Worm (Caenorhabditis elegans) whole organism, young adult: ENCODE data around the gene srx-42.

Experiments used
- F33H1.4 ChIP-seq: fragments of 200-800 bp; sonication (Bioruptor generic); IDR thresholded peaks from 2 replicates; pipeline ENCODE4 v1.3.6; 2022; ENCODE audit warnings: missing genetic modification reagents, missing genetic modification characterization, missing compliant biosample characterization
- ama-1 ChIP-seq, 3 experiments: fragments of 150-350 bp in 1 of 3; sonication (generic microtip) in 2 of 3; optimal IDR thresholded peaks; 2 replicates each; lab custom pipeline; 2014 to 2018; ENCODE audit warnings: missing biosample characterization in 2 of 3, missing genetic modification characterization in 2 of 3, missing genetic modification reagents in 2 of 3
- nfya-2 ChIP-seq: fragments of 200-800 bp; sonication (Bioruptor generic); IDR thresholded peaks from 2 replicates; pipeline ENCODE4 v1.3.6; 2022; ENCODE audit warnings: missing genetic modification reagents, missing genetic modification characterization, missing compliant biosample characterization
- nhr-90 ChIP-seq: sonication (generic microtip); optimal IDR thresholded peaks from 2 replicates; lab custom pipeline; 2016; ENCODE audit warnings: missing genotype, mild to moderate bottlenecking, missing genetic modification characterization, missing compliant biosample characterization
- sptf-2 ChIP-seq: fragments of 200-800 bp; sonication (Bioruptor generic); optimal IDR thresholded peaks from 2 replicates; lab custom pipeline; 2018; ENCODE audit warnings: mild to moderate bottlenecking, missing genetic modification characterization, missing compliant biosample characterization
- unc-62 ChIP-seq: fragments of 150-350 bp; optimal IDR thresholded peaks from 2 replicates; lab custom pipeline; 2014; ENCODE audit warnings: missing biosample characterization, missing genetic modification reagents, missing genetic modification characterization

- no peak for TF ChIP-seq unc-62 (GFP tag; lab: Kevin White, UChicago)
- TF ChIP-seq nfya-2 (GFP tag; lab: Robert Waterston, UW) = no peak
- TF ChIP-seq nhr-90 (tag; lab: Kevin White, UChicago) = no peak
- TF ChIP-seq ama-1 (optimal IDR thresholded peaks at IDR 0.05; lab: Kevin White, UChicago) = no peak
- peak in 1 of 2 experiments; percentile 28 for TF ChIP-seq ama-1 (GFP tag; optimal IDR thresholded peaks at IDR 0.05; lab: Kevin White, UChicago)
- TF ChIP-seq F33H1.4 (GFP tag; lab: Robert Waterston, UW) = peak; percentile 59
- no peak for TF ChIP-seq sptf-2
Measured at ce11 chrV:13961927-13962419, 41.1 kb downstream of the srx-42 start, which contains the start of the genes algn-13 and R10D12.13.
